Worm (Caenorhabditis elegans): ENCODE data around the gene leo-1.

leo-1 gene

DNA sequence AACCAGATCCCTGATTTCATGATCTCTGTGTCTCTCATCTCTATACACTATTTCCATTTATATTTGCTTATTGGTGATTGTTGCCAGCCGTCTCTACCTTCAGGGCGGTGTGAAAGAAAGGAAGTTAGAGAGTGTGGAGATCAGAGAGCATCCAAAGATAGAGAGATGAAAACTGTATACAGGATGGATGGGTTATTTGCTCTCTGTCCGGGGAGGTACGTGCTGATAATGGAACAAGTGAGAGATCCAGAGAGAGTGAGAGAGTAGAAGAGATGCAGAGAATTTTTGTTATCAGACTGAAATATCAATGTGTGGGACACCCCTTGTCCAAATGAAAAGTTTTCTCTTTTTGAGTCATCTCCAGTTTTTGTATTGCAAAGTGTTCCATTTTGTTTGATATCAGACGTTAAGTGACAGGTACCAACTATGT, 45.1 kb downstream of the leo-1 start:
- no peak for TF ChIP-seq pes-1 (GFP tag; IDR thresholded peaks at IDR 0.05)
- no peak for TF ChIP-seq aly-1 (tag; optimal IDR thresholded peaks at IDR 0.05)
- no peak for TF ChIP-seq tbx-11 (GFP tag; IDR thresholded peaks at IDR 0.05)
- no peak for TF ChIP-seq F13C5.2 (tag; optimal IDR thresholded peaks at IDR 0.05)
- TF ChIP-seq tra-4 (tag; optimal IDR thresholded peaks at IDR 0.05) = no peak
- TF ChIP-seq scrt-1 (GFP tag; IDR thresholded peaks at IDR 0.05) = no peak
- no peak for TF ChIP-seq B0310.2 (tag; optimal IDR thresholded peaks at IDR 0.05)

Data from whole organism, early embryonic.